Worm (Caenorhabditis elegans) whole organism, L4 larva: ENCODE data around the gene nlp-46.
A peak's percentile ranks its signal among the peaks of the same experiment; 100 is the strongest.

ENCODE experiments used
- T26A8.4 ChIP-seq: fragments of 200-800 bp; sonication (Bioruptor generic); IDR thresholded peaks from 2 replicates; pipeline ENCODE4 v1.3.6; 2022; ENCODE audit warnings: missing genetic modification characterization, missing compliant biosample characterization
- Y48G9A.11 ChIP-seq: fragments of 200-800 bp; sonication (Bioruptor generic); IDR thresholded peaks from 2 replicates; pipeline ENCODE4 v1.3.6; 2022; ENCODE audit warnings: missing genetic modification reagents, missing genetic modification characterization, missing compliant biosample characterization
- Y5F2A.4 ChIP-seq: fragments of 200-800 bp; sonication (Bioruptor generic); optimal IDR thresholded peaks from 2 replicates; lab custom pipeline; 2018; ENCODE audit warnings: mild to moderate bottlenecking, missing genetic modification characterization, missing compliant biosample characterization
- aha-1 ChIP-seq: fragments of 150-350 bp; peaks from one replicate; lab custom pipeline; 2014; ENCODE audit warnings: missing biosample characterization, missing genetic modification characterization
- aly-2 ChIP-seq: sonication (generic microtip); optimal IDR thresholded peaks from 2 replicates; lab custom pipeline; 2018; ENCODE audit warnings: missing biosample characterization, missing genetic modification characterization
- attf-4 ChIP-seq: sonication (generic microtip); optimal IDR thresholded peaks from 3 replicates; lab custom pipeline; 2017; ENCODE audit warnings: missing biosample characterization, missing genetic modification characterization
- ceh-20 ChIP-seq: fragments of 200-800 bp; sonication (Bioruptor generic); IDR thresholded peaks from 2 replicates; pipeline ENCODE4 v1.3.6; 2022; ENCODE audit warnings: missing genetic modification reagents, missing genetic modification characterization, missing compliant biosample characterization
- ceh-44 ChIP-seq: fragments of 200-800 bp; sonication (Bioruptor generic); IDR thresholded peaks from 2 replicates; pipeline ENCODE4 v1.3.6; 2022; ENCODE audit warnings: missing genetic modification reagents, missing genetic modification characterization, missing compliant biosample characterization
- daf-12 ChIP-seq: fragments of 150-350 bp; optimal IDR thresholded peaks from 2 replicates; lab custom pipeline; 2014; ENCODE audit warnings: missing biosample characterization, missing genetic modification reagents, missing genetic modification characterization
- daf-16 ChIP-seq, 3 experiments: sonication (generic microtip); optimal IDR thresholded peaks; 2 replicates each; lab custom pipeline; 2016 to 2017; ENCODE audit warnings: missing genetic modification characterization in 3 of 3, missing genetic modification reagents in 3 of 3, mild to moderate bottlenecking in 2 of 3, missing compliant biosample characterization in 2 of 3, missing biosample characterization in 1 of 3, moderate library complexity in 1 of 3
- dmd-6 ChIP-seq: fragments of 200-800 bp; sonication (Bioruptor generic); IDR thresholded peaks from 2 replicates; pipeline ENCODE4 v1.3.6; 2022; ENCODE audit warnings: missing genetic modification reagents, missing genetic modification characterization, missing compliant biosample characterization
- dmd-9 ChIP-seq: fragments of 200-800 bp; sonication (Bioruptor generic); IDR thresholded peaks from 2 replicates; pipeline ENCODE4 v1.3.6; 2022; ENCODE audit warnings: missing genetic modification reagents, missing genetic modification characterization, missing compliant biosample characterization
- dpl-1 ChIP-seq: fragments of 150-350 bp; optimal IDR thresholded peaks from 2 replicates; lab custom pipeline; 2014; ENCODE audit warnings: missing biosample characterization, missing genetic modification reagents, missing genetic modification characterization
- dve-1 ChIP-seq: sonication (generic microtip); optimal IDR thresholded peaks from 2 replicates; lab custom pipeline; 2017; ENCODE audit warnings: antibody characterized with exemption, mild to moderate bottlenecking, missing genetic modification characterization, missing compliant biosample characterization; ENCODE audit not compliant: insufficient read depth
- egl-27 ChIP-seq: sonication (generic microtip); optimal IDR thresholded peaks from 3 replicates; lab custom pipeline; 2017; ENCODE audit warnings: missing biosample characterization, missing genetic modification reagents, missing genetic modification characterization
- fkh-10 ChIP-seq: fragments of 150-350 bp; optimal IDR thresholded peaks from 2 replicates; lab custom pipeline; 2014; ENCODE audit warnings: missing biosample characterization, missing genetic modification reagents, missing genetic modification characterization
- fos-1 ChIP-seq: fragments of 150-350 bp; optimal IDR thresholded peaks from 2 replicates; lab custom pipeline; 2014; ENCODE audit warnings: missing biosample characterization, missing genetic modification characterization
- hlh-11 ChIP-seq: fragments of 200-800 bp; sonication (Bioruptor generic); optimal IDR thresholded peaks from 2 replicates; lab custom pipeline; 2018; ENCODE audit warnings: mild to moderate bottlenecking, missing genetic modification characterization, missing compliant biosample characterization
- hmg-1.1 ChIP-seq: fragments of 200-800 bp; sonication (Bioruptor generic); IDR thresholded peaks from 2 replicates; pipeline ENCODE4 v1.3.6; 2022; ENCODE audit warnings: missing genetic modification reagents, missing genetic modification characterization, missing compliant biosample characterization
- lin-1 ChIP-seq: fragments of 200-800 bp; sonication (Bioruptor generic); IDR thresholded peaks from 2 replicates; pipeline ENCODE4 v1.3.6; 2022; ENCODE audit warnings: missing genetic modification reagents, missing genetic modification characterization, missing compliant biosample characterization
- lin-29 ChIP-seq: fragments of 200-800 bp; sonication (Bioruptor generic); IDR thresholded peaks from 2 replicates; pipeline ENCODE4 v1.3.6; 2022; ENCODE audit warnings: missing genetic modification reagents, missing genetic modification characterization, missing compliant biosample characterization
- lin-38 ChIP-seq: fragments of 200-800 bp; sonication (Bioruptor generic); IDR thresholded peaks from 2 replicates; pipeline ENCODE4 v1.3.6; 2022; ENCODE audit warnings: missing genetic modification reagents, missing genetic modification characterization, missing compliant biosample characterization
- lir-3 ChIP-seq: sonication (generic microtip); optimal IDR thresholded peaks from 2 replicates; lab custom pipeline; 2016; ENCODE audit warnings: mild to moderate bottlenecking, missing genetic modification characterization, missing compliant biosample characterization
- madf-9 ChIP-seq: fragments of 200-800 bp; sonication (Bioruptor generic); conservative IDR thresholded peaks from 2 replicates; pipeline ENCODE4 v1.3.6; 2022; ENCODE audit warnings: missing genetic modification reagents, missing genetic modification characterization, missing compliant biosample characterization
- mdl-1 ChIP-seq, 2 experiments: fragments of 150-350 bp in 1 of 2; sonication (generic microtip) in 1 of 2; optimal IDR thresholded peaks; 2 replicates each; lab custom pipeline; 2014 to 2017; ENCODE audit warnings: missing biosample characterization in 2 of 2, missing genetic modification characterization in 2 of 2
- mdt-29 ChIP-seq: fragments of 200-800 bp; sonication (Bioruptor generic); IDR thresholded peaks from 2 replicates; pipeline ENCODE4 v1.3.6; 2022; ENCODE audit warnings: missing genetic modification reagents, missing genetic modification characterization, missing compliant biosample characterization
- mxl-3 ChIP-seq: fragments of 200-800 bp; sonication (Bioruptor generic); optimal IDR thresholded peaks from 2 replicates; lab custom pipeline; 2018; ENCODE audit warnings: mild to moderate bottlenecking, missing genetic modification characterization, missing compliant biosample characterization
- nhr-11 ChIP-seq: fragments of 150-350 bp; optimal IDR thresholded peaks from 2 replicates; lab custom pipeline; 2014; ENCODE audit warnings: missing biosample characterization, missing genetic modification characterization
- nhr-111 ChIP-seq: fragments of 200-800 bp; sonication (Bioruptor generic); optimal IDR thresholded peaks from 2 replicates; lab custom pipeline; 2018; ENCODE audit warnings: mild to moderate bottlenecking, missing genetic modification characterization, missing compliant biosample characterization
- nhr-25 ChIP-seq: sonication (generic microtip); optimal IDR thresholded peaks from 2 replicates; lab custom pipeline; 2017; ENCODE audit warnings: missing genetic modification characterization, mild to moderate bottlenecking, missing compliant biosample characterization, antibody characterized with exemption, moderate library complexity, borderline replicate concordance; ENCODE audit not compliant: insufficient read depth
- nhr-41 ChIP-seq: fragments of 200-800 bp; sonication (Bioruptor generic); IDR thresholded peaks from 2 replicates; pipeline ENCODE4 v1.3.6; 2022; ENCODE audit warnings: missing genetic modification reagents, missing genetic modification characterization, missing compliant biosample characterization
- nhr-42 ChIP-seq: fragments of 200-800 bp; sonication (Bioruptor generic); IDR thresholded peaks from 2 replicates; pipeline ENCODE4 v1.3.6; 2022; ENCODE audit warnings: missing genetic modification characterization, missing compliant biosample characterization
- nhr-48 ChIP-seq: sonication (generic microtip); optimal IDR thresholded peaks from 2 replicates; lab custom pipeline; 2016; ENCODE audit warnings: mild to moderate bottlenecking, missing genetic modification characterization, missing compliant biosample characterization
- nhr-77 ChIP-seq: fragments of 150-350 bp; optimal IDR thresholded peaks from 2 replicates; lab custom pipeline; 2014; ENCODE audit warnings: missing biosample characterization, missing genetic modification characterization
- pha-4 ChIP-seq, 2 experiments: fragments of 150-350 bp in 1 of 2; fragments of 200-800 bp in 1 of 2; sonication (Bioruptor generic) in 1 of 2; IDR thresholded peaks in 1 of 2; optimal IDR thresholded peaks in 1 of 2; 2 replicates each; pipeline versions ENCODE4 v1.3.6 to Lab custom; 2014 to 2022; ENCODE audit warnings: missing genetic modification characterization in 2 of 2, missing genetic modification reagents in 2 of 2, missing biosample characterization in 1 of 2, missing compliant biosample characterization in 1 of 2
- pqm-1 ChIP-seq: sonication (generic microtip); optimal IDR thresholded peaks from 2 replicates; lab custom pipeline; 2017; ENCODE audit warnings: missing biosample characterization, missing genetic modification characterization
- rbr-2 ChIP-seq: sonication (generic microtip); optimal IDR thresholded peaks from 2 replicates; lab custom pipeline; 2016; ENCODE audit warnings: missing genotype, missing genetic modification characterization, missing compliant biosample characterization
- set-16 ChIP-seq: fragments of 200-800 bp; sonication (Bioruptor generic); IDR thresholded peaks from 2 replicates; pipeline ENCODE4 v1.3.6; 2022; ENCODE audit warnings: missing genetic modification reagents, missing genetic modification characterization, missing compliant biosample characterization
- spr-1 ChIP-seq: sonication (generic microtip); optimal IDR thresholded peaks from 2 replicates; lab custom pipeline; 2016; ENCODE audit warnings: mild to moderate bottlenecking, missing genetic modification characterization, missing compliant biosample characterization
- tra-1 ChIP-seq: fragments of 200-800 bp; sonication (Bioruptor generic); IDR thresholded peaks from 2 replicates; pipeline ENCODE4 v1.3.6; 2022; ENCODE audit warnings: missing genetic modification reagents, missing genetic modification characterization, missing compliant biosample characterization
- unc-130 ChIP-seq: sonication (generic microtip); optimal IDR thresholded peaks from 2 replicates; lab custom pipeline; 2016; ENCODE audit warnings: missing genetic modification reagents, missing genetic modification characterization, missing compliant biosample characterization
- unc-62 ChIP-seq, 3 experiments: fragments of 150-350 bp in 1 of 3; sonication (generic microtip); optimal IDR thresholded peaks in 2 of 3; peaks in 1 of 3; 1 replicate in 1 of 3; 2 replicates in 2 of 3; lab custom pipeline; 2014 to 2017; ENCODE audit warnings: missing biosample characterization in 3 of 3, missing genetic modification characterization in 3 of 3, missing genetic modification reagents in 3 of 3, missing genotype in 1 of 3
- vab-7 ChIP-seq: fragments of 200-800 bp; sonication (Bioruptor generic); IDR thresholded peaks from 2 replicates; pipeline ENCODE4 v1.3.6; 2022; ENCODE audit warnings: missing genetic modification reagents, missing genetic modification characterization, missing compliant biosample characterization
- zfp-2 ChIP-seq: sonication (generic microtip); optimal IDR thresholded peaks from 2 replicates; lab custom pipeline; 2016; ENCODE audit warnings: mild to moderate bottlenecking, missing genetic modification characterization, missing compliant biosample characterization
- zip-11 ChIP-seq: fragments of 200-800 bp; sonication (Bioruptor generic); IDR thresholded peaks from 2 replicates; pipeline ENCODE4 v1.3.6; 2022; ENCODE audit warnings: missing genetic modification characterization, missing compliant biosample characterization

Gene nlp-46

DNA sequence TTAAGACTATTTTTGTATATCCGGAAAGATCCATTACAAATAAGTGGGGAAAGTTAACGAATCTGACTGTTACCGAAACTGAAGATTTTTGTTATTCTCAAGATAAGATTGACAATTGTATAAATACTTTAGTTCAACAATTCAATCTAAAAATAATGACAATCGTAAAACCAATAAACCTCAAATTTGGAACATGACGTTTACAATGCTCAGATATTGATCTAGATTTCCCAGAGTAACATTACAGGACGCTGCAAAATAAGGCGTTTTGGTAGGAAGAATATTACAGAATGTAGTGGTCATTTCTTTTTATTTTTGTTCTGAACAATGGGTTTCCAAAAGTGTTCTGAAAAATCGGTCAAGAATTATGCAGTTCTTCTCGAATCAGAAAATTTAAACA is 20.7 kb upstream of the nlp-46 start, which contains the start of gene F45D3.1:
TSS of gene F45D3.1 (plus strand) at position 301 of the 400 bp plus-strand sequence.
- TF ChIP-seq unc-130 (GFP tag; lab: Kevin White, UChicago) (no peak), lin-1 (GFP tag; lab: Robert Waterston, UW) (no peak), pqm-1 (no peak), spr-1 (tag; lab: Kevin White, UChicago) (no peak), aha-1 (tag; lab: Kevin White, UChicago) (no peak), fos-1 (tag; lab: Kevin White, UChicago) (no peak), Y48G9A.11 (GFP tag; lab: Robert Waterston, UW) (no peak), nhr-77 (no peak), nhr-25 (tag; lab: Kevin White, UChicago) (no peak), zip-11 (no peak), lin-29 (GFP tag; lab: Robert Waterston, UW) (no peak), nhr-48 (no peak), dpl-1 (GFP tag; lab: Kevin White, UChicago) (no peak), dve-1 (no peak), ceh-44 (GFP tag; lab: Robert Waterston, UW) (no peak)

DNA sequence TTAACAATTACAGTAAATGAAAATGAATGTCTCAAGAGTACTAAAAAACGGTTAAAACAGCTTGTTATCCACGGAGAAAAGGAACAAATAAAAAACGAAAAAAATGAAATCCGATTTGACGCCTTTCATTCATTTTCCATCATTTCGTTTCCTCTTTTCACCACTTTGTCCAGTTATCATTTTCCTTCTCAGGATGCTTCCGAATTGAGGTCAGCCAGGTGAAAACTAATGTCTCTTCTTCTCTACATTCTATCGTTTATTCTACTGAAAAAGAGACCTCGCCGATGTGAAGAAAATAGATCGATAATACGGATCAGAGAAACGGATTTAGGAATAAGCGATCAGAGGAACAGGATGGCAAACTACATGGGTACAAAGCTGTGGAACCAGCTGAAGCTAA is 20.0 kb upstream of the nlp-46 start:
- TF ChIP-seq tra-1 (GFP tag; lab: Robert Waterston, UW) (no peak), unc-130 (GFP tag; lab: Kevin White, UChicago) (no peak), dpl-1 (GFP tag; lab: Kevin White, UChicago) (no peak), Y5F2A.4 (no peak), nhr-42 (GFP tag; lab: Robert Waterston, UW) (no peak), nhr-11 (tag; lab: Kevin White, UChicago) (no peak), zfp-2 (tag; lab: Kevin White, UChicago) (no peak), hlh-11 (tag; lab: Kevin White, UChicago) (no peak), nhr-111 (GFP tag; lab: Kevin White, UChicago) (no peak), pqm-1 (no peak), hmg-1.1 (GFP tag; lab: Robert Waterston, UW) (no peak), lir-3 (tag; lab: Kevin White, UChicago) (no peak), nhr-41 (GFP tag; lab: Robert Waterston, UW) (no peak), ceh-44 (GFP tag; lab: Robert Waterston, UW) (no peak), unc-62 (GFP tag; optimal IDR thresholded peaks at IDR 0.05 in 1 of 2; lab: Kevin White, UChicago) (no peak), unc-62 (tag; optimal IDR thresholded peaks at IDR 0.05; lab: Kevin White, UChicago) (no peak), attf-4 (tag; lab: Kevin White, UChicago) (no peak), set-16 (no peak), aly-2 (no peak), mxl-3 (GFP tag; lab: Kevin White, UChicago) (no peak)

DNA sequence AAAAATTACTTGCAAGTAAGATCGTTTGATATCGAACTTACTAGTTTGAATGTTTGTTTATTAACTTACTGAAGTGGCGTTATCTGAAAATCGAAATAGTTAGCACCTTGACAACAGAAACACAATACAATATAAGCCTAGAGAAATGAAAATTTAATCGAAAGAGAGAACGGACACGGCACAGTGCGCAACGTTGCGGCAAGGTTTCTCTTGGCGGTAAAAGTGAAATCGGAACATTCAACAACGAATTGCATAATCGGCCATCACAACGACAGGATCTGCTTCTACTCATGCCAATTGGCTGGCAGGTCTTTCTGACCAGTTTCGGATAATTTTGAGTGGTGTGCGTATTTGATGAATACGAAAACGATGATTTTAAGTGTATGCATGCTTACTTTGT is 19.4 kb upstream of the nlp-46 start, which contains the start of gene dyf-4:
TSS of gene dyf-4 (minus strand) at position 213 of the 400 bp plus-strand sequence.
- TF ChIP-seq dmd-9: no peak
- TF ChIP-seq nhr-48: no peak
- TF ChIP-seq mdt-29 (GFP tag; lab: Robert Waterston, UW): no peak
- no peak for TF ChIP-seq T26A8.4 (GFP tag; lab: Robert Waterston, UW)
- no peak for TF ChIP-seq Y48G9A.11 (GFP tag; lab: Robert Waterston, UW)
- no peak for TF ChIP-seq egl-27 (tag; lab: Kevin White, UChicago)
- no peak for TF ChIP-seq daf-16 (GFP tag; optimal IDR thresholded peaks at IDR 0.05; lab: Kevin White, UChicago)
- no peak for TF ChIP-seq daf-16 (tag; optimal IDR thresholded peaks at IDR 0.05; lab: Kevin White, UChicago)

DNA sequence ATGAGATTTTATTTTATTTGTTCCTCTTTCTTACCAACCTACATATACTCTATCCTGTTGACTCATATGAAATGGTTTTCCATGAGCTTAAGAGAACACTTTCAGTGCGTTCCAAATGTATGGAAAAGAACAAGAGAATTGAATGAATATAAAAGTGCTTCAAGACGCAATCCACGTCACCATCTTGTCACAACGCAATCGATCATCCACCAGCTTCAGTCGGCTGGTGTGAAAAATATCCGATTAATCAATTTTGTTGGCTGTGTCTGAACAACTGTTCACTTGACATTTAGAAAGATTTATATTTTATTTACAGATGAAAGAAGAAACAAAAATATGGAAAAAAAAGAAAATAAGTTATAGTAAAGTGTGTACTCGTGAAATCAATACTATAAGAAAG is 17.3 kb upstream of the nlp-46 start:
- TF ChIP-seq daf-16 (GFP tag; optimal IDR thresholded peaks at IDR 0.05; lab: Kevin White, UChicago) (peak in 1 of 2 experiments; percentile 89), daf-16 (tag; optimal IDR thresholded peaks at IDR 0.05; lab: Kevin White, UChicago) (no peak), mdl-1 (tag; optimal IDR thresholded peaks at IDR 0.05; lab: Kevin White, UChicago) (no peak), nhr-48 (no peak), ceh-20 (GFP tag; lab: Robert Waterston, UW) (no peak), attf-4 (tag; lab: Kevin White, UChicago) (no peak), dmd-6 (GFP tag; lab: Robert Waterston, UW) (no peak), lin-38 (GFP tag; lab: Robert Waterston, UW) (no peak), pha-4 (GFP tag; IDR thresholded peaks at IDR 0.05; lab: Robert Waterston, UW) (no peak), pha-4 (tag; optimal IDR thresholded peaks at IDR 0.05; lab: Kevin White, UChicago) (no peak), fkh-10 (no peak), rbr-2 (tag; lab: Kevin White, UChicago) (no peak), madf-9 (no peak), vab-7 (GFP tag; lab: Robert Waterston, UW) (no peak), Y5F2A.4 (no peak), daf-12 (no peak)
